Worm (Caenorhabditis elegans): ENCODE results near the gene flp-32.

Gene flp-32

ce11 chrX:15434922-15435321, 1.3 kb downstream of the flp-32 start:
- no peak for TF ChIP-seq ahr-1 (tag; optimal IDR thresholded peaks at IDR 0.05)
- TF ChIP-seq ztf-16 (tag; optimal IDR thresholded peaks at IDR 0.05), result no peak
- no peak for TF ChIP-seq tbx-7 (tag; optimal IDR thresholded peaks at IDR 0.05)
- no peak for TF ChIP-seq C08G9.2 (tag; optimal IDR thresholded peaks at IDR 0.05)
- TF ChIP-seq ceh-24 (tag; optimal IDR thresholded peaks at IDR 0.05), result no peak
- no peak for TF ChIP-seq ceh-45 (GFP tag; IDR thresholded peaks at IDR 0.05)

ce11 chrX:15438768-15439167, 5.2 kb downstream of the flp-32 start:
- TF ChIP-seq sdc-2 (tag; optimal IDR thresholded peaks at IDR 0.05) (peak; percentile 24), K02D7.2 (tag; optimal IDR thresholded peaks at IDR 0.05) (no peak)

- no peak for TF ChIP-seq gmeb-2 (tag; optimal IDR thresholded peaks at IDR 0.05)
- no peak for TF ChIP-seq ceh-9 (tag; optimal IDR thresholded peaks at IDR 0.05)
- peak; percentile 90 for TF ChIP-seq elt-2 (tag; optimal IDR thresholded peaks at IDR 0.05)
- no peak for TF ChIP-seq mec-3 (tag; optimal IDR thresholded peaks at IDR 0.05; ENCODE audit: borderline replicate concordance)
- TF ChIP-seq zip-5 (tag; optimal IDR thresholded peaks at IDR 0.05), result no peak
- no peak for TF ChIP-seq hlh-30 (tag; optimal IDR thresholded peaks at IDR 0.05; ENCODE audit: insufficient read depth)
- TF ChIP-seq nhr-232 (tag; optimal IDR thresholded peaks at IDR 0.05), result no peak
- no peak for TF ChIP-seq fax-1 (tag; optimal IDR thresholded peaks at IDR 0.05)
Measured at ce11 chrX:15440744-15441685, 7.4 kb downstream of the flp-32 start, which contains the start of gene mocs-1. mocs-1 (minus strand) TSS chrX:15440794.

- TF ChIP-seq ets-4 (tag; optimal IDR thresholded peaks at IDR 0.05) (no peak), gmeb-2 (tag; optimal IDR thresholded peaks at IDR 0.05) (no peak), unc-42 (tag; optimal IDR thresholded peaks at IDR 0.05) (no peak), fax-1 (tag; optimal IDR thresholded peaks at IDR 0.05) (no peak), unc-55 (GFP tag; optimal IDR thresholded peaks at IDR 0.05) (no peak), mec-3 (tag; optimal IDR thresholded peaks at IDR 0.05; ENCODE audit: borderline replicate concordance) (no peak), pat-9 (tag; optimal IDR thresholded peaks at IDR 0.05) (no peak), hlh-6 (tag; optimal IDR thresholded peaks at IDR 0.05) (no peak), lin-11 (tag; optimal IDR thresholded peaks at IDR 0.05) (no peak), ceh-14 (tag; optimal IDR thresholded peaks at IDR 0.05) (no peak), ahr-1 (tag; optimal IDR thresholded peaks at IDR 0.05) (no peak), ceh-9 (tag; optimal IDR thresholded peaks at IDR 0.05) (no peak), syd-9 (tag; optimal IDR thresholded peaks at IDR 0.05) (no peak), hlh-13 (GFP tag; optimal IDR thresholded peaks at IDR 0.05) (no peak), che-1 (tag; optimal IDR thresholded peaks at IDR 0.05) (no peak), dmd-4 (tag; optimal IDR thresholded peaks at IDR 0.05; ENCODE audit: borderline replicate concordance) (no peak), pha-4 (tag; optimal IDR thresholded peaks at IDR 0.05) (no peak), ceh-18 (tag; optimal IDR thresholded peaks at IDR 0.05) (no peak), ceh-22 (tag; optimal IDR thresholded peaks at IDR 0.05) (no peak), ceh-19 (GFP tag; optimal IDR thresholded peaks at IDR 0.05) (no peak)
Measured at ce11 chrX:15441686-15442067, 8.1 kb downstream of the flp-32 start, which contains the start of gene nkat-3. nkat-3 (plus strand) TSS chrX:15441731.

DNA sequence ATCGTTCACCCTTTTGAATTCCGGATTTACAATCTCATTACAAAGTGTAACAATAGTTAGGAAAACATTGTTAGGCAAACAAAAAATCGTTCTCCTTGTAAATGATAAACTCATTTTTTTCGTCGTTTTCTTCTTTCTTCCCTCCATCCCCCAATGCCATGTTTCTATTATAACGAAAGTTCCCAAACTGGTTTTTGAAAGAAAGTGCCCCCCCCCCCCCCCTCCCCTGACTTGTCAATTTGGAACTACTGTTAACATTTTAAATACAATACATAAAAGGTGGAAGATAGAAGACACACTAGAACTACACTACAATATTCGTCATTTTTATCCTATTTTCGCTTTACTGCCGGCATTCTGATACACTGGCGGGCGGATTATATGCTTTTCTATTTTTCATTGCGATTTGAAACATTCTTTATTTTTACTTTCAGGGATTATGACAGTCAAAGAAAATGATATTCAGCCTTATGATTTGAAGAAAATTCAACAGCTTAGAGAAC, 12.8 kb downstream of the flp-32 start, which contains the start of gene R03A10.5:
R03A10.5 (plus strand) TSS at position 431 of the 503 bp plus-strand sequence.
- TF ChIP-seq ama-1 (optimal IDR thresholded peaks at IDR 0.05), result no peak
- TF ChIP-seq ceh-9 (tag; optimal IDR thresholded peaks at IDR 0.05), result no peak
- TF ChIP-seq K09A11.1 (tag; optimal IDR thresholded peaks at IDR 0.05; ENCODE audit: insufficient read depth), result no peak
- no peak for TF ChIP-seq pag-3 (tag; optimal IDR thresholded peaks at IDR 0.05; ENCODE audit: borderline replicate concordance)
- TF ChIP-seq ceh-48 (tag; optimal IDR thresholded peaks at IDR 0.05), result no peak
- no peak for TF ChIP-seq Y22D7AL.16 (tag; optimal IDR thresholded peaks at IDR 0.05)
